Worm (Caenorhabditis elegans) whole organism, mixed stage, embryonic: ENCODE measurements around the gene srw-86.
A peak's percentile ranks its signal among the peaks of the same experiment; 100 is the strongest.

Experiments used
- M03D4.4 ChIP-seq: sonication (generic microtip); optimal IDR thresholded peaks from 2 replicates; lab custom pipeline; 2017; ENCODE audit warnings: mild to moderate bottlenecking, missing genetic modification characterization, missing compliant biosample characterization
- ceh-43 ChIP-seq: fragments of 200-800 bp; sonication (Bioruptor generic); optimal IDR thresholded peaks from 2 replicates; lab custom pipeline; 2018; ENCODE audit warnings: mild to moderate bottlenecking, missing genetic modification characterization, moderate library complexity, missing compliant biosample characterization
- ceh-83 ChIP-seq: fragments of 200-800 bp; sonication (Bioruptor generic); optimal IDR thresholded peaks from 2 replicates; lab custom pipeline; 2018; ENCODE audit warnings: mild to moderate bottlenecking, missing genetic modification characterization, missing compliant biosample characterization
- ces-1 ChIP-seq: fragments of 150-350 bp; optimal IDR thresholded peaks from 2 replicates; lab custom pipeline; 2014; ENCODE audit warnings: missing biosample characterization, missing genetic modification reagents, missing genetic modification characterization
- cnd-1 ChIP-seq: fragments of 200-800 bp; sonication (Bioruptor generic); optimal IDR thresholded peaks from 2 replicates; lab custom pipeline; 2018; ENCODE audit warnings: mild to moderate bottlenecking, missing genetic modification characterization, missing compliant biosample characterization
- drap-1 ChIP-seq: fragments of 200-800 bp; sonication (Bioruptor generic); optimal IDR thresholded peaks from 3 replicates; lab custom pipeline; 2018; ENCODE audit warnings: mild to moderate bottlenecking, missing genetic modification characterization, missing compliant biosample characterization
- elt-1 ChIP-seq: sonication (generic microtip); optimal IDR thresholded peaks from 2 replicates; lab custom pipeline; 2017; ENCODE audit warnings: missing genetic modification characterization, mild to moderate bottlenecking, missing compliant biosample characterization, antibody characterized with exemption, moderate library complexity, borderline replicate concordance; ENCODE audit not compliant: insufficient read depth
- elt-3 ChIP-seq: fragments of 150-350 bp; optimal IDR thresholded peaks from 2 replicates; lab custom pipeline; 2014; ENCODE audit warnings: missing biosample characterization, missing genetic modification characterization
- flh-1 ChIP-seq: fragments of 200-800 bp; sonication (Bioruptor generic); optimal IDR thresholded peaks from 2 replicates; lab custom pipeline; 2018; ENCODE audit warnings: mild to moderate bottlenecking, missing genetic modification characterization, moderate library complexity, missing compliant biosample characterization
- ham-2 ChIP-seq: fragments of 200-800 bp; sonication (Bioruptor generic); optimal IDR thresholded peaks from 2 replicates; lab custom pipeline; 2018; ENCODE audit warnings: mild to moderate bottlenecking, missing genetic modification characterization, missing compliant biosample characterization
- hlh-1 ChIP-seq: fragments of 150-350 bp; optimal IDR thresholded peaks from 2 replicates; lab custom pipeline; 2014; ENCODE audit warnings: missing biosample characterization, missing genetic modification reagents, missing genetic modification characterization
- lin-13 ChIP-seq: fragments of 150-350 bp; optimal IDR thresholded peaks from 2 replicates; lab custom pipeline; 2014; ENCODE audit warnings: missing biosample characterization, missing genetic modification characterization
- lin-32 ChIP-seq: fragments of 200-800 bp; sonication (Bioruptor generic); optimal IDR thresholded peaks from 2 replicates; lab custom pipeline; 2018; ENCODE audit warnings: mild to moderate bottlenecking, missing genetic modification characterization, missing compliant biosample characterization
- lsy-2 ChIP-seq: fragments of 150-350 bp; optimal IDR thresholded peaks from 2 replicates; lab custom pipeline; 2014; ENCODE audit warnings: missing biosample characterization, missing genetic modification characterization
- mab-5 ChIP-seq: fragments of 150-350 bp; optimal IDR thresholded peaks from 2 replicates; lab custom pipeline; 2014; ENCODE audit warnings: missing biosample characterization, missing genetic modification characterization
- mep-1 ChIP-seq: fragments of 150-350 bp; optimal IDR thresholded peaks from 2 replicates; lab custom pipeline; 2017; ENCODE audit warnings: missing biosample characterization, missing genetic modification reagents, missing genetic modification characterization, inconsistent platforms
- mls-2 ChIP-seq: sonication (generic microtip); optimal IDR thresholded peaks from 2 replicates; lab custom pipeline; 2016; ENCODE audit warnings: mild to moderate bottlenecking, missing genetic modification characterization, moderate library complexity, missing compliant biosample characterization
- nhr-12 ChIP-seq: fragments of 150-350 bp; optimal IDR thresholded peaks from 2 replicates; lab custom pipeline; 2014; ENCODE audit warnings: missing biosample characterization, missing genetic modification characterization
- nhr-2 ChIP-seq: fragments of 150-350 bp; optimal IDR thresholded peaks from 2 replicates; lab custom pipeline; 2014; ENCODE audit warnings: missing biosample characterization, missing genetic modification characterization
- nhr-237 ChIP-seq: fragments of 150-350 bp; optimal IDR thresholded peaks from 2 replicates; lab custom pipeline; 2014; ENCODE audit warnings: missing biosample characterization, missing genetic modification characterization
- nhr-28 ChIP-seq: fragments of 150-350 bp; optimal IDR thresholded peaks from 2 replicates; lab custom pipeline; 2014; ENCODE audit warnings: missing biosample characterization, missing genetic modification characterization
- nhr-76 ChIP-seq: sonication (generic microtip); optimal IDR thresholded peaks from 2 replicates; lab custom pipeline; 2017; ENCODE audit warnings: missing biosample characterization, missing genetic modification characterization
- pha-4 ChIP-seq: fragments of 150-350 bp; optimal IDR thresholded peaks from 2 replicates; lab custom pipeline; 2018; ENCODE audit warnings: missing biosample characterization, missing genetic modification reagents, missing genetic modification characterization
- sem-2 ChIP-seq: fragments of 200-800 bp; sonication (Bioruptor generic); optimal IDR thresholded peaks from 2 replicates; lab custom pipeline; 2018; ENCODE audit warnings: mild to moderate bottlenecking, missing genetic modification characterization, missing compliant biosample characterization
- snpc-4 ChIP-seq: fragments of 150-350 bp; optimal IDR thresholded peaks from 2 replicates; lab custom pipeline; 2014; ENCODE audit warnings: missing biosample characterization, missing genetic modification characterization
- sptf-1 ChIP-seq: sonication (generic microtip); optimal IDR thresholded peaks from 2 replicates; lab custom pipeline; 2017; ENCODE audit warnings: mild to moderate bottlenecking, missing genetic modification characterization, moderate library complexity, missing compliant biosample characterization
- tbx-8 ChIP-seq: fragments of 200-800 bp; sonication (Bioruptor generic); optimal IDR thresholded peaks from 2 replicates; lab custom pipeline; 2018; ENCODE audit warnings: mild to moderate bottlenecking, missing genetic modification characterization, moderate library complexity, missing compliant biosample characterization
- unc-120 ChIP-seq: sonication (generic microtip); optimal IDR thresholded peaks from 2 replicates; lab custom pipeline; 2017; ENCODE audit warnings: missing genetic modification characterization, missing compliant biosample characterization; ENCODE audit not compliant: poor library complexity, severe bottlenecking
- unc-39 ChIP-seq: fragments of 150-350 bp; optimal IDR thresholded peaks from 2 replicates; lab custom pipeline; 2014; ENCODE audit warnings: missing biosample characterization, missing genetic modification characterization
- unc-62 ChIP-seq: fragments of 150-350 bp; optimal IDR thresholded peaks from 2 replicates; lab custom pipeline; 2014; ENCODE audit warnings: missing biosample characterization, missing genetic modification reagents, missing genetic modification characterization
- ztf-11 ChIP-seq: fragments of 150-350 bp; optimal IDR thresholded peaks from 2 replicates; lab custom pipeline; 2014; ENCODE audit warnings: missing biosample characterization, missing genetic modification characterization

srw-86 gene

ce11 chrV:19398396-19398795 is 2.1 kb downstream of the srw-86 start:
- no peak for TF ChIP-seq M03D4.4 (tag; lab: Kevin White, UChicago)
- TF ChIP-seq cnd-1: no peak
- TF ChIP-seq nhr-76: no peak
- no peak for TF ChIP-seq pha-4 (tag; lab: Kevin White, UChicago)

ce11 chrV:19396576-19397313 is 3.8 kb downstream of the srw-86 start:
- TF ChIP-seq flh-1: no peak
- TF ChIP-seq lin-32 (GFP tag; lab: Kevin White, UChicago): no peak
- TF ChIP-seq cnd-1: no peak
- no peak for TF ChIP-seq mab-5 (tag; lab: Kevin White, UChicago)
- no peak for TF ChIP-seq unc-62 (GFP tag; lab: Kevin White, UChicago)
- no peak for TF ChIP-seq nhr-28 (tag; lab: Kevin White, UChicago)
- no peak for TF ChIP-seq sem-2
- no peak for TF ChIP-seq mls-2 (tag; lab: Kevin White, UChicago)
- TF ChIP-seq ces-1 (GFP tag; lab: Kevin White, UChicago): no peak
- no peak for TF ChIP-seq mep-1 (tag; lab: Kevin White, UChicago)
- TF ChIP-seq drap-1 (GFP tag; lab: Kevin White, UChicago): no peak
- no peak for TF ChIP-seq elt-1 (tag; lab: Kevin White, UChicago)
- no peak for TF ChIP-seq sptf-1 (tag; lab: Kevin White, UChicago)
- TF ChIP-seq snpc-4: no peak
- TF ChIP-seq lin-13 (tag; lab: Kevin White, UChicago): no peak
- no peak for TF ChIP-seq elt-3 (tag; lab: Kevin White, UChicago)

ce11 chrV:19394750-19395149 is 5.8 kb downstream of the srw-86 start, which contains the start of gene C25F9.8:
TSS of gene C25F9.8 (plus strand) at chrV:19395050.
- TF ChIP-seq ces-1 (GFP tag; lab: Kevin White, UChicago) (no peak), elt-1 (tag; lab: Kevin White, UChicago) (no peak), nhr-12 (no peak), snpc-4 (no peak), unc-120 (tag; lab: Kevin White, UChicago) (no peak), nhr-76 (no peak), lsy-2 (tag; lab: Kevin White, UChicago) (no peak), nhr-2 (tag; lab: Kevin White, UChicago) (no peak), cnd-1 (no peak)

ce11 chrV:19391242-19391641 is 9.3 kb downstream of the srw-86 start:
- TF ChIP-seq nhr-237 (tag; lab: Kevin White, UChicago) (no peak), sptf-1 (tag; lab: Kevin White, UChicago) (peak; percentile 28), hlh-1 (no peak), unc-120 (tag; lab: Kevin White, UChicago) (no peak), nhr-12 (no peak), cnd-1 (no peak), mls-2 (tag; lab: Kevin White, UChicago) (no peak), pha-4 (tag; lab: Kevin White, UChicago) (peak; percentile 15), lsy-2 (tag; lab: Kevin White, UChicago) (no peak), ztf-11 (no peak), mep-1 (tag; lab: Kevin White, UChicago) (peak; percentile 18), ham-2 (GFP tag; lab: Kevin White, UChicago) (no peak), lin-13 (tag; lab: Kevin White, UChicago) (no peak), nhr-2 (tag; lab: Kevin White, UChicago) (no peak)

- TF ChIP-seq unc-39 (tag; lab: Kevin White, UChicago) (no peak), ceh-83 (no peak), tbx-8 (no peak), ceh-43 (GFP tag; lab: Kevin White, UChicago) (no peak), mls-2 (tag; lab: Kevin White, UChicago) (no peak)
- TF ChIP-seq, all 35 proteins: peak for 0
Observed at ce11 chrV:19390029-19390428, 10.5 kb downstream of the srw-86 start, which contains the start of gene slcr-46.2. TSS of gene slcr-46.2 (minus strand) at chrV:19390129.
